Fruit fly (Drosophila melanogaster) whole organism, wandering third instar larva: Measurements from ENCODE around the gene dsx.

Experiments
- Dfd ChIP-seq: fragments of >200 bp; optimal IDR thresholded peaks from 2 replicates; lab custom pipeline; 2017; ENCODE audit warnings: missing biosample characterization, missing genetic modification characterization
- Jra ChIP-seq: sonication (Bioruptor generic); optimal IDR thresholded peaks from 2 replicates; lab custom pipeline; 2016; ENCODE audit warnings: missing biosample characterization, missing genetic modification characterization
- jim ChIP-seq: fragments of 175-275, 200-325 bp; sonication (Bioruptor generic); optimal IDR thresholded peaks from 2 replicates; lab custom pipeline; 2016; ENCODE audit warnings: missing biosample characterization, mild to moderate bottlenecking, missing genetic modification characterization
- lola ChIP-seq: fragments of >200 bp; optimal IDR thresholded peaks from 2 replicates; lab custom pipeline; 2017; ENCODE audit warnings: missing biosample characterization, missing genetic modification characterization
- sage ChIP-seq: fragments of 200-800 bp; sonication (Bioruptor generic); optimal IDR thresholded peaks from 2 replicates; lab custom pipeline; 2016; ENCODE audit warnings: missing biosample characterization, mild to moderate bottlenecking, missing genetic modification characterization
- usp ChIP-seq: fragments of >200 bp; optimal IDR thresholded peaks from 2 replicates; lab custom pipeline; 2017; ENCODE audit warnings: missing biosample characterization, missing genetic modification characterization
- woc ChIP-seq: sonication (Bioruptor generic); optimal IDR thresholded peaks from 2 replicates; lab custom pipeline; 2016; ENCODE audit warnings: missing biosample characterization, mild to moderate bottlenecking, missing genetic modification characterization

DNA sequence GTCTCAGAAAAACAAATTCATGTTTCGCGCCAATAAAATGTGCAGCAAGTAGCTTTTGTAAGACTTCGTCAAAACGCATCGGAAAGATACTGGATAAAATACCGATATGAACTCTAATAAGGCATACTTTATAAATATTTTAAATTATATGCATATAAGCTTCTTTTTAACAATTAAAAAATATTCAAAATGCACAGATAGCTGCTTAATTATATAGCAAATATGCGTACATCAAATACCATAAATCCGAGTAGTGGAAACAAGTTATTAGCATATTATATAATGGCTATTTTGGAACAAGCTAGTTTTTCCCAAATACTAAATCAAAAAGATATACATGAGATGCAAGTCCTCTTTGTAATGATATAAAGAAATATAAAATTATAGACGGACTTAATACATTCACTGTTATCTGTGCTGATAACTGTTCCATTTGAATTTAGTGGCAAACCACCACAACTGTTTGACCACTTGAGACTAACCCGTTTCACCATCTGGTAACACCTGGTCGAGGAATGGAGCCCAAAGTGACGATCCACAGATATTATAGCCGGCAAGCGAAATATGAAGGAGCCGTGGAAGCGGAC lies 32.4 kb upstream of the dsx start, which contains the start of gene PIG-H:
- TF ChIP-seq jim (GFP tag; lab: Kevin White, UChicago) (no peak), usp (no peak), Dfd (GFP tag; lab: Kevin White, UChicago) (no peak), lola (GFP tag; lab: Kevin White, UChicago) (no peak), Jra (GFP tag; lab: Kevin White, UChicago) (no peak), woc (GFP tag; lab: Kevin White, UChicago) (no peak), sage (GFP tag; lab: Kevin White, UChicago) (no peak)
